Worm (Caenorhabditis elegans) whole organism, L4 larva: Measurements from ENCODE around the gene gon-4.

Experiments
- F10B5.3 ChIP-seq: sonication (generic microtip); optimal IDR thresholded peaks from 2 replicates; lab custom pipeline; 2016; ENCODE audit warnings: mild to moderate bottlenecking, missing genetic modification characterization, missing compliant biosample characterization
- F37D6.2 ChIP-seq: sonication (generic microtip); optimal IDR thresholded peaks from 2 replicates; lab custom pipeline; 2016; ENCODE audit warnings: mild to moderate bottlenecking, missing genetic modification characterization, missing compliant biosample characterization
- T20F7.1 ChIP-seq: fragments of 200-800 bp; sonication (Bioruptor generic); optimal IDR thresholded peaks from 2 replicates; lab custom pipeline; 2018; ENCODE audit warnings: mild to moderate bottlenecking, missing genetic modification characterization, missing compliant biosample characterization
- T26A8.4 ChIP-seq: fragments of 200-800 bp; sonication (Bioruptor generic); IDR thresholded peaks from 2 replicates; pipeline ENCODE4 v1.3.6; 2022; ENCODE audit warnings: missing genetic modification characterization, missing compliant biosample characterization
- Y48G9A.11 ChIP-seq: fragments of 200-800 bp; sonication (Bioruptor generic); IDR thresholded peaks from 2 replicates; pipeline ENCODE4 v1.3.6; 2022; ENCODE audit warnings: missing genetic modification reagents, missing genetic modification characterization, missing compliant biosample characterization
- Y5F2A.4 ChIP-seq: fragments of 200-800 bp; sonication (Bioruptor generic); optimal IDR thresholded peaks from 2 replicates; lab custom pipeline; 2018; ENCODE audit warnings: mild to moderate bottlenecking, missing genetic modification characterization, missing compliant biosample characterization
- Y75B8A.6 ChIP-seq: fragments of 200-800 bp; sonication (Bioruptor generic); IDR thresholded peaks from 2 replicates; pipeline ENCODE4 v1.3.6; 2022; ENCODE audit warnings: missing genetic modification reagents, missing genetic modification characterization, missing compliant biosample characterization
- aha-1 ChIP-seq: fragments of 150-350 bp; peaks from one replicate; lab custom pipeline; 2014; ENCODE audit warnings: missing biosample characterization, missing genetic modification characterization
- ama-1 ChIP-seq: fragments of 150-350 bp; optimal IDR thresholded peaks from 2 replicates; lab custom pipeline; 2014; ENCODE audit warnings: inconsistent platforms, mixed read lengths
- arid-1 ChIP-seq: fragments of 200-800 bp; sonication (Bioruptor generic); conservative IDR thresholded peaks from 2 replicates; pipeline ENCODE4 v1.3.6; 2022; ENCODE audit warnings: missing genetic modification reagents, missing genetic modification characterization, missing compliant biosample characterization
- attf-4 ChIP-seq: sonication (generic microtip); optimal IDR thresholded peaks from 3 replicates; lab custom pipeline; 2017; ENCODE audit warnings: missing biosample characterization, missing genetic modification characterization
- ceh-20 ChIP-seq: fragments of 200-800 bp; sonication (Bioruptor generic); IDR thresholded peaks from 2 replicates; pipeline ENCODE4 v1.3.6; 2022; ENCODE audit warnings: missing genetic modification reagents, missing genetic modification characterization, missing compliant biosample characterization
- cey-2 ChIP-seq: sonication (generic microtip); optimal IDR thresholded peaks from 3 replicates; lab custom pipeline; 2017; ENCODE audit warnings: missing genetic modification characterization, mild to moderate bottlenecking, missing compliant biosample characterization, antibody characterized with exemption, borderline replicate concordance; ENCODE audit not compliant: insufficient read depth
- ctbp-1 ChIP-seq: fragments of 200-800 bp; sonication (Bioruptor generic); IDR thresholded peaks from 2 replicates; pipeline ENCODE4 v1.3.6; 2022; ENCODE audit warnings: missing genetic modification reagents, missing genetic modification characterization, missing compliant biosample characterization
- daf-12 ChIP-seq: fragments of 150-350 bp; optimal IDR thresholded peaks from 2 replicates; lab custom pipeline; 2014; ENCODE audit warnings: missing biosample characterization, missing genetic modification reagents, missing genetic modification characterization
- daf-16 ChIP-seq, 3 experiments: sonication (generic microtip); optimal IDR thresholded peaks; 2 replicates each; lab custom pipeline; 2016 to 2017; ENCODE audit warnings: missing genetic modification characterization in 3 of 3, missing genetic modification reagents in 3 of 3, mild to moderate bottlenecking in 2 of 3, missing compliant biosample characterization in 2 of 3, missing biosample characterization in 1 of 3, moderate library complexity in 1 of 3
- daf-19 ChIP-seq: fragments of 200-800 bp; sonication (Bioruptor generic); conservative IDR thresholded peaks from 2 replicates; pipeline ENCODE4 v1.3.6; 2022; ENCODE audit warnings: missing genetic modification characterization, missing compliant biosample characterization
- daf-8 ChIP-seq: fragments of 200-800 bp; sonication (Bioruptor generic); IDR thresholded peaks from 2 replicates; pipeline ENCODE4 v1.3.6; 2022; ENCODE audit warnings: missing genetic modification characterization, missing compliant biosample characterization
- dmd-6 ChIP-seq: fragments of 200-800 bp; sonication (Bioruptor generic); IDR thresholded peaks from 2 replicates; pipeline ENCODE4 v1.3.6; 2022; ENCODE audit warnings: missing genetic modification reagents, missing genetic modification characterization, missing compliant biosample characterization
- dmd-8 ChIP-seq: fragments of 200-800 bp; sonication (Bioruptor generic); IDR thresholded peaks from 2 replicates; pipeline ENCODE4 v1.3.6; 2022; ENCODE audit warnings: missing genetic modification characterization, missing compliant biosample characterization
- dpl-1 ChIP-seq: fragments of 150-350 bp; optimal IDR thresholded peaks from 2 replicates; lab custom pipeline; 2014; ENCODE audit warnings: missing biosample characterization, missing genetic modification reagents, missing genetic modification characterization
- duxl-1 ChIP-seq: sonication (generic microtip); optimal IDR thresholded peaks from 2 replicates; lab custom pipeline; 2016; ENCODE audit warnings: mild to moderate bottlenecking, missing genetic modification characterization, moderate library complexity, missing compliant biosample characterization; ENCODE audit not compliant: poor library complexity
- dve-1 ChIP-seq: sonication (generic microtip); optimal IDR thresholded peaks from 2 replicates; lab custom pipeline; 2017; ENCODE audit warnings: antibody characterized with exemption, mild to moderate bottlenecking, missing genetic modification characterization, missing compliant biosample characterization; ENCODE audit not compliant: insufficient read depth
- fkh-10 ChIP-seq: fragments of 150-350 bp; optimal IDR thresholded peaks from 2 replicates; lab custom pipeline; 2014; ENCODE audit warnings: missing biosample characterization, missing genetic modification reagents, missing genetic modification characterization
- hlh-11 ChIP-seq: fragments of 200-800 bp; sonication (Bioruptor generic); optimal IDR thresholded peaks from 2 replicates; lab custom pipeline; 2018; ENCODE audit warnings: mild to moderate bottlenecking, missing genetic modification characterization, missing compliant biosample characterization
- hlh-30 ChIP-seq: sonication (generic microtip); optimal IDR thresholded peaks from 2 replicates; lab custom pipeline; 2017; ENCODE audit warnings: antibody characterized with exemption, mild to moderate bottlenecking, missing genetic modification characterization, missing compliant biosample characterization; ENCODE audit not compliant: insufficient read depth
- lin-38 ChIP-seq: fragments of 200-800 bp; sonication (Bioruptor generic); IDR thresholded peaks from 2 replicates; pipeline ENCODE4 v1.3.6; 2022; ENCODE audit warnings: missing genetic modification reagents, missing genetic modification characterization, missing compliant biosample characterization
- lsy-2 ChIP-seq, 2 experiments: fragments of 150-350 bp in 1 of 2; sonication (generic microtip) in 1 of 2; optimal IDR thresholded peaks; 2 replicates each; lab custom pipeline; 2014 to 2017; ENCODE audit warnings: missing biosample characterization in 2 of 2, missing genetic modification characterization in 2 of 2
- mep-1 ChIP-seq: fragments of 150-350 bp; sonication (generic microtip); optimal IDR thresholded peaks from 3 replicates; lab custom pipeline; 2014; ENCODE audit warnings: missing biosample characterization, missing genetic modification characterization
- nhr-28 ChIP-seq: fragments of 150-350 bp; optimal IDR thresholded peaks from 2 replicates; lab custom pipeline; 2014; ENCODE audit warnings: missing biosample characterization, missing genetic modification characterization
- nhr-48 ChIP-seq: sonication (generic microtip); optimal IDR thresholded peaks from 2 replicates; lab custom pipeline; 2016; ENCODE audit warnings: mild to moderate bottlenecking, missing genetic modification characterization, missing compliant biosample characterization
- nhr-6 ChIP-seq: fragments of 150-350 bp; optimal IDR thresholded peaks from 2 replicates; lab custom pipeline; 2014; ENCODE audit warnings: missing biosample characterization, missing genetic modification characterization
- nhr-77 ChIP-seq: fragments of 150-350 bp; optimal IDR thresholded peaks from 2 replicates; lab custom pipeline; 2014; ENCODE audit warnings: missing biosample characterization, missing genetic modification characterization
- php-3 ChIP-seq: fragments of 200-800 bp; sonication (Bioruptor generic); IDR thresholded peaks from 2 replicates; pipeline ENCODE4 v1.3.6; 2022; ENCODE audit warnings: missing genetic modification reagents, missing genetic modification characterization, missing compliant biosample characterization
- saeg-2 ChIP-seq: fragments of 200-800 bp; sonication (Bioruptor generic); IDR thresholded peaks from 2 replicates; pipeline ENCODE4 v1.3.6; 2022; ENCODE audit warnings: missing genetic modification reagents, missing genetic modification characterization, missing compliant biosample characterization
- set-16 ChIP-seq: fragments of 200-800 bp; sonication (Bioruptor generic); IDR thresholded peaks from 2 replicates; pipeline ENCODE4 v1.3.6; 2022; ENCODE audit warnings: missing genetic modification reagents, missing genetic modification characterization, missing compliant biosample characterization
- spr-1 ChIP-seq: sonication (generic microtip); optimal IDR thresholded peaks from 2 replicates; lab custom pipeline; 2016; ENCODE audit warnings: mild to moderate bottlenecking, missing genetic modification characterization, missing compliant biosample characterization
- tra-1 ChIP-seq: fragments of 200-800 bp; sonication (Bioruptor generic); IDR thresholded peaks from 2 replicates; pipeline ENCODE4 v1.3.6; 2022; ENCODE audit warnings: missing genetic modification reagents, missing genetic modification characterization, missing compliant biosample characterization
- unc-39 ChIP-seq: sonication (generic microtip); optimal IDR thresholded peaks from 2 replicates; lab custom pipeline; 2017; ENCODE audit warnings: missing biosample characterization, missing genetic modification characterization
- unc-62 ChIP-seq, 3 experiments: fragments of 150-350 bp in 1 of 3; sonication (generic microtip); optimal IDR thresholded peaks in 2 of 3; peaks in 1 of 3; 1 replicate in 1 of 3; 2 replicates in 2 of 3; lab custom pipeline; 2014 to 2017; ENCODE audit warnings: missing biosample characterization in 3 of 3, missing genetic modification characterization in 3 of 3, missing genetic modification reagents in 3 of 3, missing genotype in 1 of 3
- vab-7 ChIP-seq: fragments of 200-800 bp; sonication (Bioruptor generic); IDR thresholded peaks from 2 replicates; pipeline ENCODE4 v1.3.6; 2022; ENCODE audit warnings: missing genetic modification reagents, missing genetic modification characterization, missing compliant biosample characterization
- zfp-3 ChIP-seq: fragments of 200-800 bp; sonication (Bioruptor generic); conservative IDR thresholded peaks from 2 replicates; pipeline ENCODE4 v1.3.6; 2022; ENCODE audit warnings: missing genetic modification reagents, missing genetic modification characterization, missing compliant biosample characterization
- zip-11 ChIP-seq: fragments of 200-800 bp; sonication (Bioruptor generic); IDR thresholded peaks from 2 replicates; pipeline ENCODE4 v1.3.6; 2022; ENCODE audit warnings: missing genetic modification characterization, missing compliant biosample characterization
- zip-2 ChIP-seq: fragments of 150-350 bp; optimal IDR thresholded peaks from 2 replicates; lab custom pipeline; 2014; ENCODE audit warnings: missing biosample characterization, missing genetic modification characterization
- ztf-11 ChIP-seq: fragments of 150-350 bp; optimal IDR thresholded peaks from 2 replicates; lab custom pipeline; 2014; ENCODE audit warnings: missing biosample characterization, missing genetic modification characterization

The gon-4 gene

ce11 chrIV:10245666-10246210 lies 48.1 kb downstream of the gon-4 start, which contains the start of gene F01G10.10 (continued):
- TF ChIP-seq attf-4 (tag; lab: Kevin White, UChicago) (no peak), vab-7 (no peak), Y5F2A.4 (no peak), daf-16 (GFP tag; optimal IDR thresholded peaks at IDR 0.05; lab: Kevin White, UChicago) (no peak), daf-16 (tag; optimal IDR thresholded peaks at IDR 0.05; lab: Kevin White, UChicago) (peak; percentile 12), arid-1 (GFP tag; lab: Robert Waterston, UW) (0 out of 2 replicates have a peak, but pooled peaks have one; percentile 60), tra-1 (peak; percentile 41; the same call in 1 of the 2 replicates), T20F7.1 (GFP tag; lab: Kevin White, UChicago) (peak; percentile 40), nhr-28 (tag; lab: Kevin White, UChicago) (peak; percentile 13), daf-12 (tag; lab: Kevin White, UChicago) (no peak), Y75B8A.6 (GFP tag; lab: Robert Waterston, UW) (peak; percentile 3; the same call in 1 of the 2 replicates), T26A8.4 (GFP tag; lab: Robert Waterston, UW) (peak; percentile 36; the same call in 1 of the 2 replicates), ztf-11 (tag; lab: Kevin White, UChicago) (no peak), zip-2 (tag; lab: Kevin White, UChicago) (no peak), lin-38 (GFP tag; lab: Robert Waterston, UW) (peak; percentile 48), duxl-1 (tag; lab: Kevin White, UChicago) (no peak), set-16 (GFP tag; lab: Robert Waterston, UW) (no peak), dmd-8 (0 out of 2 replicates have a peak, but pooled peaks have one; percentile 4), php-3 (GFP tag; lab: Robert Waterston, UW) (no peak), zip-11 (no peak), saeg-2 (GFP tag; lab: Robert Waterston, UW) (no peak), mep-1 (peak; percentile 40), dve-1 (tag; lab: Kevin White, UChicago) (peak; percentile 6), Y48G9A.11 (GFP tag; lab: Robert Waterston, UW) (0 out of 2 replicates have a peak, but pooled peaks have one; percentile 35), daf-8 (GFP tag; lab: Robert Waterston, UW) (no peak), F37D6.2 (no peak), F10B5.3 (no peak), fkh-10 (GFP tag; lab: Kevin White, UChicago) (no peak), zfp-3 (peak; percentile 85; the same call in 1 of the 2 replicates), nhr-48 (tag; lab: Kevin White, UChicago) (no peak), nhr-6 (tag; lab: Kevin White, UChicago) (no peak), daf-19 (no peak), ama-1 (lab: Kevin White, UChicago) (peak; percentile 59)

DNA sequence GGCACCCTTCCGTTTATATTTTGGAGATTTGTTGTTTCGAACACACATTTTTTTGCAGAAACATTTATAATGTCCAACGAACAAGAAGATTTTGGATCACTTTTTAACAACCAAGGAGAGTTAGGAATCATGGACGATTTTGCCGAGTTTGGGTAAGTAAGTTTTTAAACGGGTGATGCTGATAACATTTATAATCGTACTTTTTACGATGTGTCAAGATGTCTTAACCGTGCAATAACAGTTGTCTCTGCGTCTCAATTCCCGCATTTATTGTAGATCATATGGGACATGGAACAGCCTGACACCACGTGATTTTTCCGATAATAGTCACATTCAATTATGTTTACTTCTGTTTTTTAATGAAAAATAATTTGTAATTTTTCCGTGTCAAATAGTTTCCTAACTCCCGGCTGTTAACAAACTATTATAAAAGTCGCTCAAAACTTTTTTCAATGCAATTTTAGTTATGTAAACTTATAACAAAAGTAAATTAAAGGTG lies 53.0 kb downstream of the gon-4 start, which contains the start of gene daf-14:
Gene daf-14, plus strand, starts transcription at position 51 of the 499 bp plus-strand sequence.
- TF ChIP-seq nhr-28 (tag; lab: Kevin White, UChicago) (peak; percentile 50), daf-19 (no peak), hlh-30 (peak; percentile 81), hlh-11 (peak; percentile 65), Y48G9A.11 (GFP tag; lab: Robert Waterston, UW) (no peak), lsy-2 (tag; optimal IDR thresholded peaks at IDR 0.05; lab: Kevin White, UChicago) (peak in 1 of 2 experiments; percentile 33), cey-2 (tag; lab: Kevin White, UChicago) (no peak), lin-38 (GFP tag; lab: Robert Waterston, UW) (no peak), aha-1 (tag; lab: Kevin White, UChicago) (peak; percentile 74), nhr-77 (peak; percentile 30), ceh-20 (GFP tag; lab: Robert Waterston, UW) (no peak), unc-62 (GFP tag; optimal IDR thresholded peaks at IDR 0.05 in 1 of 2; lab: Kevin White, UChicago) (peak in 1 of 2 experiments; percentile 12), unc-62 (tag; optimal IDR thresholded peaks at IDR 0.05; lab: Kevin White, UChicago) (no peak), dmd-6 (peak; percentile 52), daf-16 (GFP tag; optimal IDR thresholded peaks at IDR 0.05; lab: Kevin White, UChicago) (no peak), daf-16 (tag; optimal IDR thresholded peaks at IDR 0.05; lab: Kevin White, UChicago) (peak; percentile 82), ctbp-1 (no peak), attf-4 (tag; lab: Kevin White, UChicago) (no peak), php-3 (GFP tag; lab: Robert Waterston, UW) (peak; percentile 49; the same call in 1 of the 2 replicates), zip-2 (tag; lab: Kevin White, UChicago) (no peak), spr-1 (no peak), unc-39 (tag; lab: Kevin White, UChicago) (no peak), dve-1 (tag; lab: Kevin White, UChicago) (peak; percentile 77), dpl-1 (GFP tag; lab: Kevin White, UChicago) (peak; percentile 15), duxl-1 (tag; lab: Kevin White, UChicago) (peak; percentile 25), nhr-48 (tag; lab: Kevin White, UChicago) (peak; percentile 20), saeg-2 (GFP tag; lab: Robert Waterston, UW) (no peak)
